Fruit fly (Drosophila melanogaster) whole organism, embryonic: ENCODE results near the gene CG8301.

Experiments used
- CG12104 ChIP-seq: fragments of 200-800 bp; sonication (Bioruptor generic); optimal IDR thresholded peaks from 3 replicates; lab custom pipeline; 2016; ENCODE audit warnings: missing biosample characterization, missing genetic modification characterization
- CG13123 ChIP-seq: fragments of 200-800 bp; sonication (Bioruptor generic); optimal IDR thresholded peaks from 2 replicates; lab custom pipeline; 2016; ENCODE audit warnings: missing biosample characterization, missing genetic modification characterization
- CG13296 ChIP-seq: fragments of 200-800 bp; sonication (Bioruptor generic); optimal IDR thresholded peaks from 3 replicates; lab custom pipeline; 2018; ENCODE audit warnings: missing biosample characterization, mild to moderate bottlenecking, missing genetic modification characterization
- CG13894 ChIP-seq: fragments of 200-800 bp; sonication (Bioruptor generic); optimal IDR thresholded peaks from 3 replicates; lab custom pipeline; 2018; ENCODE audit warnings: missing biosample characterization, mild to moderate bottlenecking, missing genetic modification characterization, moderate library complexity
- CG14441 ChIP-seq: fragments of 200-800 bp; sonication (Bioruptor generic); IDR thresholded peaks from 2 replicates; pipeline ENCODE4 v1.3.6; 2022; ENCODE audit warnings: missing biosample characterization, missing genetic modification characterization
- CG14860 ChIP-seq: fragments of 200-800 bp; sonication (Bioruptor generic); IDR thresholded peaks from 3 replicates; pipeline ENCODE4 v1.3.6; 2022; ENCODE audit warnings: missing biosample characterization, missing genetic modification characterization; ENCODE audit not compliant: partially characterized antibody
- CG1602 ChIP-seq: fragments of 200-800 bp; sonication (Bioruptor generic); optimal IDR thresholded peaks from 3 replicates; lab custom pipeline; 2016; ENCODE audit warnings: missing biosample characterization, missing genetic modification characterization
- CG17186 ChIP-seq: fragments of 200-800 bp; sonication (Bioruptor generic); optimal IDR thresholded peaks from 3 replicates; lab custom pipeline; 2017; ENCODE audit warnings: missing biosample characterization, missing genetic modification reagents, missing genetic modification characterization
- CG17802 ChIP-seq: fragments of 200-800 bp; sonication (Bioruptor generic); optimal IDR thresholded peaks from 2 replicates; lab custom pipeline; 2018; ENCODE audit warnings: missing biosample characterization, mild to moderate bottlenecking, missing genetic modification characterization, moderate library complexity
- CG18619 ChIP-seq: fragments of 200-800 bp; sonication (Bioruptor generic); optimal IDR thresholded peaks from 3 replicates; lab custom pipeline; 2017; ENCODE audit warnings: missing biosample characterization, mild to moderate bottlenecking, missing genetic modification characterization
- CG2678 ChIP-seq: fragments of 200-800 bp; sonication (Bioruptor generic); optimal IDR thresholded peaks from 3 replicates; lab custom pipeline; 2019; ENCODE audit warnings: missing biosample characterization, mild to moderate bottlenecking, missing genetic modification characterization, moderate library complexity
- CG30431 ChIP-seq: fragments of 200-800 bp; sonication (Bioruptor generic); optimal IDR thresholded peaks from 2 replicates; lab custom pipeline; 2017; ENCODE audit warnings: missing biosample characterization, missing genetic modification characterization
- CG3281 ChIP-seq: fragments of 200-800 bp; sonication (Bioruptor generic); optimal IDR thresholded peaks from 3 replicates; lab custom pipeline; 2017; ENCODE audit warnings: missing biosample characterization, mild to moderate bottlenecking, missing genetic modification characterization
- CG3726 ChIP-seq: fragments of 200-800 bp; sonication (Bioruptor generic); IDR thresholded peaks from 3 replicates; pipeline ENCODE4, ENCODE4 v1.3.6; 2022; ENCODE audit warnings: missing biosample characterization, missing genetic modification characterization
- CG4617 ChIP-seq: fragments of 200-800 bp; sonication (Bioruptor generic); optimal IDR thresholded peaks from 3 replicates; lab custom pipeline; 2016; ENCODE audit warnings: missing biosample characterization, missing genetic modification characterization, borderline replicate concordance
- CG7745 ChIP-seq: fragments of 200-800 bp; sonication (Bioruptor generic); optimal IDR thresholded peaks from 2 replicates; lab custom pipeline; 2018; ENCODE audit warnings: missing biosample characterization, mild to moderate bottlenecking, missing genetic modification characterization, moderate library complexity
- CG8281 ChIP-seq: fragments of 200-800 bp; sonication (Bioruptor generic); optimal IDR thresholded peaks from 2 replicates; lab custom pipeline; 2018; ENCODE audit warnings: missing biosample characterization, mild to moderate bottlenecking, missing genetic modification characterization, moderate library complexity
- Doc2 ChIP-seq: fragments of 200-800 bp; sonication (Bioruptor generic); IDR thresholded peaks from 2 replicates; pipeline ENCODE4 v1.3.6; 2022; ENCODE audit warnings: missing biosample characterization, missing genetic modification characterization
- Dp ChIP-seq: fragments of 200-800 bp; sonication (Bioruptor generic); optimal IDR thresholded peaks from 2 replicates; lab custom pipeline; 2018; ENCODE audit warnings: missing biosample characterization, mild to moderate bottlenecking, missing genetic modification characterization, moderate library complexity
- Gsc ChIP-seq: fragments of 200-800 bp; sonication (Bioruptor generic); IDR thresholded peaks from 2 replicates; pipeline ENCODE4 v1.3.6; 2022; ENCODE audit warnings: missing biosample characterization, missing genetic modification characterization
- HmgD ChIP-seq: fragments of 200-800 bp; sonication (Bioruptor generic); optimal IDR thresholded peaks from 3 replicates; lab custom pipeline; 2016; ENCODE audit warnings: missing biosample characterization, missing genetic modification characterization
- Jarid2 ChIP-seq: fragments of 200-800 bp; sonication (Bioruptor generic); optimal IDR thresholded peaks from 3 replicates; lab custom pipeline; 2017; ENCODE audit warnings: mild to moderate bottlenecking, missing biosample characterization, missing genetic modification reagents, missing genetic modification characterization
- Kr ChIP-seq: fragments of 200-800 bp; sonication (Bioruptor generic); optimal IDR thresholded peaks from 2 replicates; lab custom pipeline; 2017; ENCODE audit warnings: missing biosample characterization, mild to moderate bottlenecking, missing genetic modification characterization
- MBD-R2 ChIP-seq: fragments of 200-800 bp; sonication (Bioruptor generic); IDR thresholded peaks from 2 replicates; pipeline ENCODE4 v1.3.6; 2022; ENCODE audit warnings: missing biosample characterization, missing genetic modification characterization
- MTF-1 ChIP-seq: fragments of 200-800 bp; sonication (Bioruptor generic); optimal IDR thresholded peaks from 2 replicates; lab custom pipeline; 2018; ENCODE audit warnings: missing biosample characterization, mild to moderate bottlenecking, missing genetic modification characterization, borderline replicate concordance
- NC2β ChIP-seq: fragments of 200-800 bp; sonication (Bioruptor generic); optimal IDR thresholded peaks from 2 replicates; lab custom pipeline; 2016; ENCODE audit warnings: missing biosample characterization, missing genetic modification characterization
- NK7.1 ChIP-seq: fragments of 200-800 bp; sonication (Bioruptor generic); optimal IDR thresholded peaks from 3 replicates; lab custom pipeline; 2016; ENCODE audit warnings: missing biosample characterization, missing genetic modification characterization
- Rfx ChIP-seq: fragments of 200-800 bp; sonication (Bioruptor generic); IDR thresholded peaks from 2 replicates; pipeline ENCODE4 v1.3.6; 2022; ENCODE audit warnings: missing biosample characterization, missing genetic modification characterization
- Six4 ChIP-seq: fragments of 200-800 bp; sonication (Bioruptor generic); optimal IDR thresholded peaks from 2 replicates; lab custom pipeline; 2016; ENCODE audit warnings: missing biosample characterization, missing genetic modification characterization
- Spps ChIP-seq: fragments of 200-800 bp; sonication (Bioruptor generic); optimal IDR thresholded peaks from 2 replicates; lab custom pipeline; 2018; ENCODE audit warnings: missing biosample characterization, mild to moderate bottlenecking, missing genetic modification characterization
- ab ChIP-seq: fragments of 200-800 bp; sonication (Bioruptor generic); optimal IDR thresholded peaks from 2 replicates; lab custom pipeline; 2016; ENCODE audit warnings: missing biosample characterization, missing genetic modification characterization
- al ChIP-seq: fragments of 200-800 bp; sonication (Bioruptor generic); IDR thresholded peaks from 2 replicates; pipeline ENCODE4 v1.3.6; 2022; ENCODE audit warnings: missing biosample characterization, missing genetic modification characterization
- ap ChIP-seq: fragments of 200-800 bp; sonication (Bioruptor generic); IDR thresholded peaks from 2 replicates; pipeline ENCODE4 v1.3.6; 2022; ENCODE audit warnings: missing biosample characterization, missing genetic modification characterization
- br ChIP-seq: fragments of >200 bp; optimal IDR thresholded peaks from 2 replicates; lab custom pipeline; 2017
- cas ChIP-seq: fragments of 200-800 bp; sonication (Bioruptor generic); IDR thresholded peaks from 2 replicates; pipeline ENCODE4 v1.3.6; 2022; ENCODE audit warnings: missing biosample characterization, missing genetic modification characterization
- dmrt99B ChIP-seq: fragments of 200-800 bp; sonication (Bioruptor generic); optimal IDR thresholded peaks from 2 replicates; lab custom pipeline; 2018; ENCODE audit warnings: missing biosample characterization, mild to moderate bottlenecking, missing genetic modification characterization, moderate library complexity
- emc ChIP-seq: fragments of 200-800 bp; sonication (Bioruptor generic); optimal IDR thresholded peaks from 2 replicates; lab custom pipeline; 2016; ENCODE audit warnings: missing biosample characterization, missing genetic modification characterization
- ems ChIP-seq: fragments of 200-800 bp; sonication (Bioruptor generic); optimal IDR thresholded peaks from 3 replicates; lab custom pipeline; 2016; ENCODE audit warnings: missing biosample characterization, missing genetic modification characterization
- eyg ChIP-seq: fragments of 200-800 bp; sonication (Bioruptor generic); optimal IDR thresholded peaks from 3 replicates; lab custom pipeline; 2016; ENCODE audit warnings: missing biosample characterization, missing genetic modification characterization
- fd3F ChIP-seq: fragments of 200-800 bp; sonication (Bioruptor generic); optimal IDR thresholded peaks from 2 replicates; lab custom pipeline; 2018; ENCODE audit warnings: missing biosample characterization, mild to moderate bottlenecking, missing genetic modification characterization, moderate library complexity
- ham ChIP-seq: fragments of 200-800 bp; sonication (Bioruptor generic); IDR thresholded peaks from 2 replicates; pipeline ENCODE4 v1.3.6; 2022; ENCODE audit warnings: missing biosample characterization, missing genetic modification characterization
- jigr1 ChIP-seq: fragments of 200-800 bp; sonication (Bioruptor generic); IDR thresholded peaks from 3 replicates; pipeline ENCODE4 v1.3.6; 2022; ENCODE audit warnings: missing biosample characterization, missing genetic modification characterization
- onecut ChIP-seq: fragments of 200-800 bp; sonication (Bioruptor generic); IDR thresholded peaks from 2 replicates; pipeline ENCODE4 v1.3.6; 2022; ENCODE audit warnings: missing biosample characterization, missing genetic modification characterization
- org-1 ChIP-seq: fragments of 200-800 bp; sonication (Bioruptor generic); optimal IDR thresholded peaks from 2 replicates; lab custom pipeline; 2017; ENCODE audit warnings: missing biosample characterization, missing genetic modification characterization
- pan ChIP-seq, 4 experiments: fragments of >200 bp in 3 of 4; fragments of 200-800 bp in 1 of 4; sonication (Bioruptor generic) in 1 of 4; optimal IDR thresholded peaks in 3 of 4; IDR thresholded peaks in 1 of 4; 2 replicates each; pipeline versions ENCODE4 v1.3.6 to Lab custom; 2017 to 2022; ENCODE audit warnings: missing biosample characterization in 2 of 4, missing genetic modification characterization in 2 of 4, mixed read lengths in 1 of 4
- psq ChIP-seq: fragments of 200-800 bp; sonication (Bioruptor generic); optimal IDR thresholded peaks from 2 replicates; lab custom pipeline; 2017; ENCODE audit warnings: missing biosample characterization, missing genetic modification characterization
- ranshi ChIP-seq: fragments of 200-800 bp; sonication (Bioruptor generic); IDR thresholded peaks from 2 replicates; pipeline ENCODE4 v1.3.6; 2022; ENCODE audit warnings: missing biosample characterization, missing genetic modification characterization
- seq ChIP-seq: fragments of 200-800 bp; sonication (Bioruptor generic); IDR thresholded peaks from 2 replicates; pipeline ENCODE4 v1.3.6; 2022; ENCODE audit warnings: missing biosample characterization, missing genetic modification characterization
- vvl ChIP-seq: fragments of 200-800 bp; sonication (Bioruptor generic); IDR thresholded peaks from 2 replicates; pipeline ENCODE4 v1.3.6; 2022; ENCODE audit warnings: missing biosample characterization, missing genetic modification characterization
- yki ChIP-seq: fragments of >200 bp; optimal IDR thresholded peaks from 3 replicates; lab custom pipeline; 2018
- zf30C ChIP-seq: fragments of 200-800 bp; sonication (Bioruptor generic); optimal IDR thresholded peaks from 3 replicates; lab custom pipeline; 2018; ENCODE audit warnings: missing biosample characterization, mild to moderate bottlenecking, missing genetic modification characterization

Gene CG8301

DNA sequence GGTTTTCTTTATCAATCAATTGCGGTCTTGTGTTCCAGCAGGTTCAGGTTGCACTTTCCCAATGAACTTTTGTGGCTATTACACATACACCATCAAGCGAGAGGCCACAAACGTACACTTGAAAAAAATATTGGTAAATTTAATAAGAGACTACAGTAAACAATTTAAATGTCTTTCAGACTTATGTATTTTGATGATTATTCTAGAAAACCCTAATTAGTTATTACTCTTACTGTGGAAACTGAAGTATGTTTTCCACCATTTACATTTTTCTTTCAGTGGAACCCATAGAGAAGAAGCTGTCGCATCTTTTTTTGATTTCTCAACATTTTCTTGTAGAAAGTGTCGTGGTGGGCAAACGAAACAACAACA lies 47.0 kb upstream of the CG8301 start (continued):
- TF ChIP-seq Jarid2 (GFP tag; lab: Kevin White, UChicago) (no peak), NC2β (GFP tag; lab: Kevin White, UChicago) (peak; percentile 90), onecut (GFP tag; lab: Robert Waterston, UW) (peak; percentile 75), CG2678 (tag; lab: Kevin White, UChicago) (peak; percentile 96), CG8281 (peak; percentile 70), CG13894 (no peak), CG4617 (GFP tag; lab: Kevin White, UChicago) (peak; percentile 55), ham (GFP tag; lab: Robert Waterston, UW) (0 out of 2 replicates have a peak, but pooled peaks have one; percentile 21), CG13123 (peak; percentile 83), vvl (GFP tag; lab: Robert Waterston, UW) (peak; percentile 97), MTF-1 (peak; percentile 87), Six4 (peak; percentile 91), cas (0 out of 2 replicates have a peak, but pooled peaks have one; percentile 35), NK7.1 (GFP tag; lab: Kevin White, UChicago) (peak; percentile 81), ab (GFP tag; lab: Kevin White, UChicago) (peak; percentile 50), al (GFP tag; lab: Robert Waterston, UW) (peak; percentile 84), jigr1 (GFP tag; lab: Robert Waterston, UW) (peak; percentile 81), CG14860 (no peak), Rfx (GFP tag; lab: Robert Waterston, UW) (peak; percentile 87; the same call in 1 of the 2 replicates), HmgD (peak; percentile 9), seq (GFP tag; lab: Robert Waterston, UW) (peak; percentile 82), eyg (GFP tag; lab: Kevin White, UChicago) (peak; percentile 91), CG13296 (peak; percentile 81), ranshi (GFP tag; lab: Robert Waterston, UW) (peak; percentile 93), Spps (tag; lab: Kevin White, UChicago) (peak; percentile 88), Kr (GFP tag; lab: Kevin White, UChicago) (no peak), ap (peak; percentile 90), CG17802 (peak; percentile 79), CG14441 (peak; percentile 91), Dp (GFP tag; lab: Kevin White, UChicago) (no peak), CG17186 (GFP tag; lab: Kevin White, UChicago) (peak; percentile 73), CG12104 (peak; percentile 81), fd3F (GFP tag; lab: Kevin White, UChicago) (peak; percentile 83), CG3281 (GFP tag; lab: Kevin White, UChicago) (peak; percentile 87), zf30C (GFP tag; lab: Kevin White, UChicago) (peak; percentile 58), CG1602 (GFP tag; lab: Kevin White, UChicago) (peak; percentile 91), CG18619 (GFP tag; lab: Kevin White, UChicago) (peak; percentile 89), ems (GFP tag; lab: Kevin White, UChicago) (peak; percentile 9), Doc2 (GFP tag; lab: Robert Waterston, UW) (peak; percentile 31; the same call in 1 of the 2 replicates), dmrt99B (tag; lab: Kevin White, UChicago) (peak; percentile 98), br (lab: Kevin White, UChicago) (no peak), CG30431 (GFP tag; lab: Kevin White, UChicago) (peak; percentile 80), psq (GFP tag; lab: Kevin White, UChicago) (peak; percentile 72), Gsc (GFP tag; lab: Robert Waterston, UW) (no peak; the same call in 1 of the 2 replicates), pan (optimal IDR thresholded peaks at IDR 0.05; lab: Kevin White, UChicago) (no peak), pan (GFP tag; optimal IDR thresholded peaks at IDR 0.05 in 1 of 2, IDR thresholded peaks at IDR 0.05 in 1 of 2) (peak in 1 of 2 experiments; percentile 93), CG7745 (tag; lab: Kevin White, UChicago) (no peak), MBD-R2 (GFP tag; lab: Robert Waterston, UW) (peak; percentile 62; the same call in 1 of the 2 replicates), org-1 (GFP tag; lab: Kevin White, UChicago) (peak; percentile 84), yki (lab: Kevin White, UChicago) (no peak), CG3726 (GFP tag; lab: Robert Waterston, UW) (peak; percentile 85; the same call in 1 of the 3 replicates), emc (GFP tag; lab: Kevin White, UChicago) (peak; percentile 86)
